Fruit fly (Drosophila melanogaster): Measurements from ENCODE around the gene CG33635.

DNA sequence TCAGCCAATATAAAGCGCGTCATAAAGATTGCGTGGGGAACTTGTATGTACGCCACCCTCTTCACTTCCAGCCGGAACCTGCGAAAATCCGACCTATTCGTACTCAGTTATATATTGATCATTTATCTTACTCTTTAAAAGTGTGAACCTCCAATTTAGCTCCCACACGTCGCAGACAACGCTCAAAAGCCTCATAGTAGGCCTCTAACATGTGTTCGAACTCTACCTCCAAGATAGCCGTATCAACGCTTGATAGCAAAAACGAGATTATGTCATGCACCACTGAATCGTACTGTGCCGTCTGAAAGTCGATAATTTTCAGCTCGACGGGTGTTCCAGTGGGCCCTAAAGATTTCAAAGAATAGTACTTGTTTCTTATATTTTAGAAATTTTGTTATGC, 18.9 kb downstream of the CG33635 start:
- TF ChIP-seq Rfx (GFP tag; IDR thresholded peaks at IDR 0.05) (no peak), sens-2 (GFP tag; IDR thresholded peaks at IDR 0.05) (no peak), trh (GFP tag; optimal IDR thresholded peaks at IDR 0.05) (no peak), cato (GFP tag; optimal IDR thresholded peaks at IDR 0.05; ENCODE audit: borderline replicate concordance) (no peak)
